Fruit fly (Drosophila melanogaster) whole organism, embryonic: ENCODE measurements around the gene Nepl3.

Experiments
- Adf1 ChIP-seq: fragments of 200-800 bp; sonication (Bioruptor generic); IDR thresholded peaks from 2 replicates; pipeline ENCODE4 v1.3.6; 2022; ENCODE audit warnings: missing biosample characterization, missing genetic modification characterization
- Atf3 ChIP-seq: fragments of 200-800 bp; sonication (Bioruptor generic); optimal IDR thresholded peaks from 3 replicates; lab custom pipeline; 2016; ENCODE audit warnings: missing biosample characterization, missing genetic modification characterization
- Blimp-1 ChIP-seq: fragments of 200-800 bp; sonication (Bioruptor generic); optimal IDR thresholded peaks from 3 replicates; lab custom pipeline; 2018; ENCODE audit warnings: missing biosample characterization, missing genetic modification characterization, mild to moderate bottlenecking, moderate library complexity, missing genetic modification reagents
- Bteb2 ChIP-seq: fragments of 200-800 bp; sonication (Bioruptor generic); optimal IDR thresholded peaks from 2 replicates; lab custom pipeline; 2016; ENCODE audit warnings: missing biosample characterization, missing genetic modification characterization
- CG10462 ChIP-seq: fragments of 200-800 bp; sonication (Bioruptor generic); optimal IDR thresholded peaks from 2 replicates; lab custom pipeline; 2016; ENCODE audit warnings: missing biosample characterization, missing genetic modification characterization
- CG11093 ChIP-seq: fragments of 200-800 bp; sonication (Bioruptor generic); IDR thresholded peaks from 3 replicates; pipeline ENCODE4 v1.3.6; 2022; ENCODE audit warnings: missing biosample characterization, missing genetic modification characterization
- CG16813 ChIP-seq: fragments of 200-800 bp; sonication (Bioruptor generic); IDR thresholded peaks from 3 replicates; pipeline ENCODE4 v1.3.6; 2022; ENCODE audit warnings: missing biosample characterization, missing genetic modification characterization; ENCODE audit not compliant: partially characterized antibody
- CG18599 ChIP-seq: fragments of 200-800 bp; sonication (Bioruptor generic); optimal IDR thresholded peaks from 3 replicates; lab custom pipeline; 2017; ENCODE audit warnings: missing biosample characterization, missing genetic modification characterization, mild to moderate bottlenecking, moderate library complexity, missing genetic modification reagents
- CG4820 ChIP-seq: fragments of 200-800 bp; sonication (Bioruptor generic); optimal IDR thresholded peaks from 3 replicates; lab custom pipeline; 2016; ENCODE audit warnings: missing biosample characterization, missing genetic modification characterization
- CG7372 ChIP-seq: fragments of 200-800 bp; sonication (Bioruptor generic); IDR thresholded peaks from 2 replicates; pipeline ENCODE4 v1.3.6; 2022; ENCODE audit warnings: missing biosample characterization, missing genetic modification characterization
- CG7987 ChIP-seq: fragments of 200-800 bp; sonication (Bioruptor generic); optimal IDR thresholded peaks from 2 replicates; lab custom pipeline; 2018; ENCODE audit warnings: missing biosample characterization, mild to moderate bottlenecking, missing genetic modification characterization, moderate library complexity
- CG8944 ChIP-seq: fragments of 200-800 bp; sonication (Bioruptor generic); optimal IDR thresholded peaks from 3 replicates; lab custom pipeline; 2016; ENCODE audit warnings: missing biosample characterization, missing genetic modification characterization
- D19A ChIP-seq: fragments of 200-800 bp; optimal IDR thresholded peaks from 3 replicates; lab custom pipeline; 2019; ENCODE audit warnings: missing biosample characterization, mild to moderate bottlenecking, missing genetic modification characterization, moderate library complexity
- Dll ChIP-seq: fragments of 200-800 bp; sonication (Bioruptor generic); IDR thresholded peaks from 4 replicates; pipeline ENCODE4 v1.3.6; 2022; ENCODE audit warnings: missing biosample characterization, missing genetic modification characterization; ENCODE audit not compliant: partially characterized antibody
- Ets97D ChIP-seq: fragments of 200-800 bp; sonication (Bioruptor generic); optimal IDR thresholded peaks from 3 replicates; lab custom pipeline; 2016; ENCODE audit warnings: missing biosample characterization, missing genetic modification characterization
- Fer3 ChIP-seq: fragments of 200-800 bp; sonication (Bioruptor generic); optimal IDR thresholded peaks from 2 replicates; lab custom pipeline; 2018; ENCODE audit warnings: missing biosample characterization, mild to moderate bottlenecking, missing genetic modification characterization, moderate library complexity
- Hmr ChIP-seq: fragments of 200-800 bp; sonication (Bioruptor generic); optimal IDR thresholded peaks from 3 replicates; lab custom pipeline; 2017; ENCODE audit warnings: mild to moderate bottlenecking, missing biosample characterization, missing genetic modification reagents, missing genetic modification characterization
- MESR4 ChIP-seq: fragments of 200-800 bp; sonication (Bioruptor generic); optimal IDR thresholded peaks from 2 replicates; lab custom pipeline; 2018; ENCODE audit warnings: missing biosample characterization, mild to moderate bottlenecking, missing genetic modification characterization, moderate library complexity
- Max ChIP-seq: fragments of 200-800 bp; sonication (Bioruptor generic); optimal IDR thresholded peaks from 2 replicates; lab custom pipeline; 2016; ENCODE audit warnings: missing biosample characterization, mild to moderate bottlenecking, missing genetic modification characterization
- Nf-YA ChIP-seq: fragments of 200-800 bp; sonication (Bioruptor generic); IDR thresholded peaks from 2 replicates; pipeline ENCODE4 v1.3.6; 2022; ENCODE audit warnings: missing biosample characterization, missing genetic modification characterization
- Sry-β ChIP-seq: fragments of 200-800 bp; sonication (Bioruptor generic); optimal IDR thresholded peaks from 2 replicates; lab custom pipeline; 2018; ENCODE audit warnings: missing biosample characterization, mild to moderate bottlenecking, missing genetic modification characterization, moderate library complexity
- bigmax ChIP-seq: fragments of 200-800 bp; sonication (Bioruptor generic); optimal IDR thresholded peaks from 2 replicates; lab custom pipeline; 2018; ENCODE audit warnings: missing biosample characterization, mild to moderate bottlenecking, missing genetic modification characterization
- chif ChIP-seq, 2 experiments: fragments of 200-800 bp; sonication (Bioruptor generic); optimal IDR thresholded peaks; 3 replicates each; lab custom pipeline; 2016; ENCODE audit warnings: missing biosample characterization in 2 of 2, missing genetic modification characterization in 2 of 2
- cwo ChIP-seq: fragments of 200-800 bp; sonication (Bioruptor generic); optimal IDR thresholded peaks from 3 replicates; lab custom pipeline; 2017; ENCODE audit warnings: missing biosample characterization, missing genetic modification characterization, mild to moderate bottlenecking, moderate library complexity, missing genetic modification reagents
- dm ChIP-seq: fragments of 200-800 bp; sonication (Bioruptor generic); optimal IDR thresholded peaks from 3 replicates; lab custom pipeline; 2016; ENCODE audit warnings: missing biosample characterization, missing genetic modification characterization
- dmrt11E ChIP-seq: fragments of 200-800 bp; sonication (Bioruptor generic); optimal IDR thresholded peaks from 3 replicates; lab custom pipeline; 2018; ENCODE audit warnings: missing biosample characterization, mild to moderate bottlenecking, missing genetic modification characterization, moderate library complexity
- fd102C ChIP-seq: fragments of 200-800 bp; sonication (Bioruptor generic); optimal IDR thresholded peaks from 2 replicates; lab custom pipeline; 2018; ENCODE audit warnings: missing biosample characterization, mild to moderate bottlenecking, missing genetic modification characterization, moderate library complexity
- gem ChIP-seq: fragments of 200-800 bp; sonication (Bioruptor generic); optimal IDR thresholded peaks from 2 replicates; lab custom pipeline; 2019; ENCODE audit warnings: missing biosample characterization, mild to moderate bottlenecking, missing genetic modification characterization, moderate library complexity
- gfzf ChIP-seq: fragments of 200-800 bp; sonication (Bioruptor generic); optimal IDR thresholded peaks from 2 replicates; lab custom pipeline; 2016; ENCODE audit warnings: missing biosample characterization, mild to moderate bottlenecking, missing genetic modification characterization, moderate library complexity
- gro ChIP-seq: fragments of 200-800 bp; sonication (Bioruptor generic); optimal IDR thresholded peaks from 2 replicates; lab custom pipeline; 2016; ENCODE audit warnings: missing biosample characterization, missing genetic modification characterization
- gsb ChIP-seq: fragments of 200-800 bp; sonication (Bioruptor generic); IDR thresholded peaks from 2 replicates; pipeline ENCODE4 v1.3.6; 2022; ENCODE audit warnings: missing biosample characterization, missing genetic modification characterization
- hth ChIP-seq: fragments of >200 bp; optimal IDR thresholded peaks from 2 replicates; lab custom pipeline; 2017; ENCODE audit warnings: inconsistent platforms
- insv ChIP-seq, 2 experiments: fragments of 200-800 bp; sonication (Bioruptor generic); optimal IDR thresholded peaks; 3 replicates each; lab custom pipeline; 2016 to 2018; ENCODE audit warnings: missing biosample characterization in 2 of 2, missing genetic modification characterization in 2 of 2
- lilli ChIP-seq: fragments of 200-800 bp; sonication (Bioruptor generic); optimal IDR thresholded peaks from 3 replicates; lab custom pipeline; 2016; ENCODE audit warnings: missing biosample characterization, missing genetic modification characterization
- lov ChIP-seq, 2 experiments: fragments of 200-800 bp in 1 of 2; fragments of >200 bp in 1 of 2; sonication (Bioruptor generic) in 1 of 2; IDR thresholded peaks in 1 of 2; optimal IDR thresholded peaks in 1 of 2; 2 replicates in 1 of 2; 3 replicates in 1 of 2; pipeline versions ENCODE4 v1.3.6 to Lab custom; 2017 to 2022; ENCODE audit warnings: missing biosample characterization in 1 of 2, missing genetic modification characterization in 1 of 2
- odd ChIP-seq: fragments of 200-800 bp; sonication (Bioruptor generic); optimal IDR thresholded peaks from 2 replicates; lab custom pipeline; 2017; ENCODE audit warnings: missing biosample characterization, mild to moderate bottlenecking, missing genetic modification characterization
- p53 ChIP-seq: fragments of 200-800 bp; sonication (Bioruptor generic); optimal IDR thresholded peaks from 2 replicates; lab custom pipeline; 2016; ENCODE audit warnings: missing biosample characterization, missing genetic modification characterization
- phol ChIP-seq: fragments of 200-800 bp; sonication (Bioruptor generic); optimal IDR thresholded peaks from 3 replicates; lab custom pipeline; 2018; ENCODE audit warnings: missing biosample characterization, mild to moderate bottlenecking, missing genetic modification characterization, moderate library complexity
- pnt ChIP-seq: fragments of 200-800 bp; sonication (Bioruptor generic); optimal IDR thresholded peaks from 3 replicates; lab custom pipeline; 2016; ENCODE audit warnings: missing biosample characterization, missing genetic modification characterization
- prd ChIP-seq, 3 experiments: fragments of >200 bp in 2 of 3; fragments of 200-800 bp in 1 of 3; sonication (Bioruptor generic) in 1 of 3; optimal IDR thresholded peaks in 2 of 3; IDR thresholded peaks in 1 of 3; 2 replicates in 2 of 3; 3 replicates in 1 of 3; pipeline versions ENCODE4 v1.3.6 to Lab custom; 2017 to 2022; ENCODE audit warnings: missing biosample characterization in 1 of 3, missing genetic modification characterization in 1 of 3
- ranshi ChIP-seq: fragments of 200-800 bp; sonication (Bioruptor generic); IDR thresholded peaks from 2 replicates; pipeline ENCODE4 v1.3.6; 2022; ENCODE audit warnings: missing biosample characterization, missing genetic modification characterization
- shn ChIP-seq: fragments of 200-800 bp; sonication (Bioruptor generic); optimal IDR thresholded peaks from 3 replicates; lab custom pipeline; 2016; ENCODE audit warnings: missing biosample characterization, missing genetic modification characterization
- stwl ChIP-seq: fragments of 200-800 bp; sonication (Bioruptor generic); optimal IDR thresholded peaks from 3 replicates; lab custom pipeline; 2018; ENCODE audit warnings: missing biosample characterization, mild to moderate bottlenecking, missing genetic modification characterization, moderate library complexity
- trem ChIP-seq: fragments of 200-800 bp; optimal IDR thresholded peaks from 3 replicates; lab custom pipeline; 2019; ENCODE audit warnings: missing biosample characterization, mild to moderate bottlenecking, missing genetic modification characterization, moderate library complexity
- twi ChIP-seq: fragments of 200-800 bp; optimal IDR thresholded peaks from 2 replicates; lab custom pipeline; 2019; ENCODE audit warnings: missing biosample characterization, mild to moderate bottlenecking, missing genetic modification characterization, moderate library complexity
- vvl ChIP-seq: fragments of 200-800 bp; sonication (Bioruptor generic); IDR thresholded peaks from 2 replicates; pipeline ENCODE4 v1.3.6; 2022; ENCODE audit warnings: missing biosample characterization, missing genetic modification characterization
- wek ChIP-seq: fragments of 200-800 bp; sonication (Bioruptor generic); optimal IDR thresholded peaks from 3 replicates; lab custom pipeline; 2018; ENCODE audit warnings: missing biosample characterization, mild to moderate bottlenecking, missing genetic modification characterization, moderate library complexity
- wor ChIP-seq: fragments of 200-800 bp; sonication (Bioruptor generic); IDR thresholded peaks from 2 replicates; pipeline ENCODE4 v1.3.6; 2022; ENCODE audit warnings: missing biosample characterization, missing genetic modification characterization

The Nepl3 gene

dm6 chr2L:5052367-5052914 is 5.6 kb downstream of the Nepl3 start, which contains the start of gene senju (continued):
- peak; percentile 51 for TF ChIP-seq trem (tag; lab: Kevin White, UChicago)
- TF ChIP-seq Hmr = peak; percentile 91
- TF ChIP-seq shn (GFP tag; lab: Kevin White, UChicago) = peak; percentile 86
- TF ChIP-seq prd (optimal IDR thresholded peaks at IDR 0.05; lab: Kevin White, UChicago) = no peak
- peak; percentile 84 for TF ChIP-seq prd (GFP tag; IDR thresholded peaks at IDR 0.05; lab: Robert Waterston, UW)
- peak; percentile 90 for TF ChIP-seq gro (GFP tag; lab: Kevin White, UChicago)
- peak; percentile 44 for TF ChIP-seq gfzf (GFP tag; lab: Kevin White, UChicago)
- TF ChIP-seq CG10462 (GFP tag; lab: Kevin White, UChicago) = peak; percentile 82
- TF ChIP-seq Nf-YA (GFP tag; lab: Robert Waterston, UW) = peak; percentile 39; the same call in 1 of the 2 replicates
- peak; percentile 79 for TF ChIP-seq odd (GFP tag; lab: Kevin White, UChicago)
- TF ChIP-seq CG16813 (GFP tag; lab: Robert Waterston, UW) = peak; percentile 39; the same call in 1 of the 3 replicates
- peak; percentile 71 for TF ChIP-seq Blimp-1
- TF ChIP-seq wek (GFP tag; lab: Kevin White, UChicago) = peak; percentile 57
- peak; percentile 94 for TF ChIP-seq lilli (GFP tag; lab: Kevin White, UChicago)
- TF ChIP-seq CG4820 = peak; percentile 64
- peak; percentile 90 for TF ChIP-seq CG18599 (GFP tag; lab: Kevin White, UChicago)
- TF ChIP-seq Fer3 (tag; lab: Kevin White, UChicago) = peak; percentile 74
- TF ChIP-seq MESR4 (GFP tag; lab: Kevin White, UChicago) = peak; percentile 99
- TF ChIP-seq bigmax (GFP tag; lab: Kevin White, UChicago) = peak; percentile 30
- peak; percentile 57; the same call in 2 of the 4 replicates for TF ChIP-seq Dll (GFP tag; lab: Robert Waterston, UW)
- peak; percentile 76 for TF ChIP-seq phol (tag; lab: Kevin White, UChicago)
- TF ChIP-seq lov (optimal IDR thresholded peaks at IDR 0.05; lab: Kevin White, UChicago) = no peak
- peak; percentile 55; the same call in 2 of the 3 replicates for TF ChIP-seq lov (GFP tag; IDR thresholded peaks at IDR 0.05; lab: Robert Waterston, UW)
- peak; percentile 79 for TF ChIP-seq cwo (GFP tag; lab: Kevin White, UChicago)
- TF ChIP-seq D19A = peak; percentile 66
- no peak for TF ChIP-seq fd102C (GFP tag; lab: Kevin White, UChicago)
- peak; percentile 50 for TF ChIP-seq Bteb2 (GFP tag; lab: Kevin White, UChicago)
- TF ChIP-seq wor (GFP tag; lab: Robert Waterston, UW) = no peak
- peak; percentile 93 for TF ChIP-seq CG7987
- TF ChIP-seq hth (lab: Kevin White, UChicago) = no peak
- peak; percentile 69 for TF ChIP-seq dmrt11E
- TF ChIP-seq pnt (GFP tag; lab: Kevin White, UChicago) = peak; percentile 74
- peak; percentile 82 to 84 for TF ChIP-seq chif (GFP tag; optimal IDR thresholded peaks at IDR 0.05; lab: Kevin White, UChicago)
- TF ChIP-seq vvl (GFP tag; lab: Robert Waterston, UW) = peak; percentile 96
- TF ChIP-seq dm = peak; percentile 95
- TF ChIP-seq gsb = no peak; the same call in none of the 2 replicates
- TF ChIP-seq Ets97D = peak; percentile 93
- no peak for TF ChIP-seq Sry-β
- peak; percentile 48 for TF ChIP-seq twi (tag; lab: Kevin White, UChicago)
- peak; percentile 93 for TF ChIP-seq CG8944 (GFP tag; lab: Kevin White, UChicago)
- TF ChIP-seq p53 = peak; percentile 69
- peak; percentile 90 for TF ChIP-seq Max (GFP tag; lab: Kevin White, UChicago)
- peak; percentile 85 for TF ChIP-seq ranshi
- peak; percentile 79 for TF ChIP-seq stwl (tag; lab: Kevin White, UChicago)
- TF ChIP-seq CG11093 (GFP tag; lab: Robert Waterston, UW) = peak; percentile 61; the same call in 2 of the 3 replicates
- peak; percentile 74 for TF ChIP-seq Atf3
- peak; percentile 91 for TF ChIP-seq gem (tag; lab: Kevin White, UChicago)
- peak; percentile 62 for TF ChIP-seq Adf1 (GFP tag; lab: Robert Waterston, UW)
- 0 out of 2 replicates have a peak, but pooled peaks have one; percentile 30 for TF ChIP-seq CG7372 (GFP tag; lab: Robert Waterston, UW)
- peak in 1 of 2 experiments; percentile 64 for TF ChIP-seq insv (GFP tag; optimal IDR thresholded peaks at IDR 0.05; lab: Kevin White, UChicago)
